Worm (Caenorhabditis elegans): ENCODE data around the gene srg-69.

The srg-69 gene

DNA sequence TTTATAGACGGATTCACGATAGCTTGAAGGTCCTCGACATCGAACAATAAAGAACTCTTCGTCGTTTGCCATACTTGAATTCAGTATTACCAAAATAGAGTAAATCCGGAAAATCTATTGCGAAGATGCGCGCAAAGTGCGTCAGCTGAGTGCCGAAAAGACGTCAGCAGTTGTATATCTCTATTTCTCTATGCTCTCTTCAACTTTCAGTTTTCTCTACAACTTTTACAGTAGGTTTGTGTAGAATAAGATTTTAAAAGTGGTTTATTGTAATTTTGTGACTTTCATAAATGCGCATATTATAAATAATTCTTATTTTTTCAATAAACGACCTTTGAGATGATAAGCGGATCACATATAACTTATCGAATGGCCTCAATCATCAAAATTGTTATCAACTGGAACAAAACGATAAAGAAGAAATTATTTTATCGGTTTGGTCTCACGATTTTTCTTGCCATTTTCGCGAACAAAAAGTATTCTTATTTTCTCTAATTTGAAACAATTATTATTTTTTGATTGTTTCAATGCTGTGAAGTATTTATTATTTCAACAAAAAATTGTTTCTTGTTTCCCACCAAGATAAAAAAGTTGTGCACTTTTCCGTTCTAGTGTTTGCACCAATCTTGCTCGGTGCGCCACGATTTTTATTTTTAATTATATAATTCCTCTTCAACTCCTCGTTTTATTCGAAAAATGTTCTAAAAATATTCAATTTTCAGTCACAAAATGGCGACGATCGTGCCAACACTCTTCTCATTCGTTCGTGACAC lies 18.0 kb downstream of the srg-69 start, which contains the start of the genes agt-2 and F09E5.3 (continued):
- TF ChIP-seq tag-97 (GFP tag; IDR thresholded peaks at IDR 0.05) (no peak), daf-16 (GFP tag; optimal IDR thresholded peaks at IDR 0.05) (peak in 1 of 2 experiments; percentile 19), daf-16 (tag; optimal IDR thresholded peaks at IDR 0.05) (peak; percentile 19), nhr-76 (tag; optimal IDR thresholded peaks at IDR 0.05) (no peak), attf-4 (tag; optimal IDR thresholded peaks at IDR 0.05) (no peak), ztf-7 (tag; optimal IDR thresholded peaks at IDR 0.05) (peak; percentile 47), ces-1 (GFP tag; optimal IDR thresholded peaks at IDR 0.05) (peak; percentile 32), lin-29 (GFP tag; IDR thresholded peaks at IDR 0.05) (peak; percentile 51; the same call in 1 of the 2 replicates), ZK337.2 (GFP tag; IDR thresholded peaks at IDR 0.05) (no peak), php-3 (GFP tag; IDR thresholded peaks at IDR 0.05) (no peak), tra-1 (GFP tag; IDR thresholded peaks at IDR 0.05) (peak; percentile 47), ceh-44 (GFP tag; IDR thresholded peaks at IDR 0.05) (no peak), lim-7 (GFP tag; IDR thresholded peaks at IDR 0.05) (no peak), mxl-3 (GFP tag; optimal IDR thresholded peaks at IDR 0.05) (peak; percentile 62), aly-2 (tag; optimal IDR thresholded peaks at IDR 0.05) (no peak), T20F7.1 (GFP tag; optimal IDR thresholded peaks at IDR 0.05) (peak; percentile 80), pha-4 (GFP tag; IDR thresholded peaks at IDR 0.05) (peak; percentile 65), pha-4 (tag; optimal IDR thresholded peaks at IDR 0.05) (peak; percentile 15), nhr-102 (tag; optimal IDR thresholded peaks at IDR 0.05) (peak; percentile 79), daf-8 (GFP tag; IDR thresholded peaks at IDR 0.05) (no peak), lin-13 (GFP tag; optimal IDR thresholded peaks at IDR 0.05) (peak; percentile 84), unc-62 (GFP tag; optimal IDR thresholded peaks at IDR 0.05 in 1 of 2) (peak in 1 of 2 experiments; percentile 88), unc-62 (tag; optimal IDR thresholded peaks at IDR 0.05) (no peak), lin-1 (GFP tag; IDR thresholded peaks at IDR 0.05) (no peak), Y75B8A.6 (GFP tag; IDR thresholded peaks at IDR 0.05) (no peak), F37D6.2 (tag; optimal IDR thresholded peaks at IDR 0.05) (peak; percentile 83), egl-27 (tag; optimal IDR thresholded peaks at IDR 0.05) (no peak), cey-2 (tag; optimal IDR thresholded peaks at IDR 0.05; ENCODE audit: borderline replicate concordance, insufficient read depth) (no peak), hlh-30 (tag; optimal IDR thresholded peaks at IDR 0.05; ENCODE audit: insufficient read depth) (peak; percentile 81), unc-39 (tag; optimal IDR thresholded peaks at IDR 0.05) (no peak), madf-5 (GFP tag; IDR thresholded peaks at IDR 0.05) (no peak), vab-7 (GFP tag; IDR thresholded peaks at IDR 0.05) (no peak), F26F4.8 (GFP tag; conservative IDR thresholded peaks at IDR 0.05) (no peak), ceh-32 (tag; optimal IDR thresholded peaks at IDR 0.05; ENCODE audit: poor library complexity) (no peak), mdl-1 (tag; optimal IDR thresholded peaks at IDR 0.05) (peak in 1 of 2 experiments; percentile 42), F49E8.2 (tag; optimal IDR thresholded peaks at IDR 0.05; ENCODE audit: borderline replicate concordance) (no peak), hlh-11 (tag; optimal IDR thresholded peaks at IDR 0.05) (peak; percentile 83), dve-1 (tag; optimal IDR thresholded peaks at IDR 0.05; ENCODE audit: insufficient read depth) (peak; percentile 91), egl-43 (GFP tag; IDR thresholded peaks at IDR 0.05) (no peak), daf-19 (GFP tag; conservative IDR thresholded peaks at IDR 0.05) (peak; percentile 79; the same call in 1 of the 2 replicates), snpc-4 (tag; optimal IDR thresholded peaks at IDR 0.05) (no peak), madf-9 (GFP tag; conservative IDR thresholded peaks at IDR 0.05) (0 out of 2 replicates have a peak, but pooled peaks have one; percentile 17), set-16 (GFP tag; IDR thresholded peaks at IDR 0.05) (no peak), mep-1 (tag; optimal IDR thresholded peaks at IDR 0.05) (peak; percentile 95), nhr-41 (GFP tag; IDR thresholded peaks at IDR 0.05) (no peak), lin-38 (GFP tag; IDR thresholded peaks at IDR 0.05) (peak; percentile 86), spr-1 (tag; optimal IDR thresholded peaks at IDR 0.05) (peak; percentile 80), nhr-25 (tag; optimal IDR thresholded peaks at IDR 0.05; ENCODE audit: borderline replicate concordance, insufficient read depth) (peak; percentile 73), fkh-10 (GFP tag; optimal IDR thresholded peaks at IDR 0.05) (peak; percentile 86)
